Fruit fly (Drosophila melanogaster): ENCODE data around the gene CG5112.

Gene CG5112

dm6 chr3R:25517521-25517920, 26.3 kb downstream of the CG5112 start (continued):
- TF ChIP-seq Lpt (GFP tag; optimal IDR thresholded peaks at IDR 0.05) (no peak), Hr4 (GFP tag; optimal IDR thresholded peaks at IDR 0.05) (peak; percentile 17), CG6163 (GFP tag; IDR thresholded peaks at IDR 0.05) (no peak), CG9139 (GFP tag; optimal IDR thresholded peaks at IDR 0.05) (no peak), spab (GFP tag; optimal IDR thresholded peaks at IDR 0.05) (no peak)

dm6 chr3R:25518099-25518567, 26.9 kb downstream of the CG5112 start:
- TF ChIP-seq Hr4 (GFP tag; optimal IDR thresholded peaks at IDR 0.05) (no peak), CG31627 (GFP tag; optimal IDR thresholded peaks at IDR 0.05) (no peak), topi (GFP tag; optimal IDR thresholded peaks at IDR 0.05) (peak; percentile 21), CG15336 (GFP tag; IDR thresholded peaks at IDR 0.05) (peak; percentile 45; the same call in 1 of the 2 replicates), Eip75B (GFP tag; optimal IDR thresholded peaks at IDR 0.05) (no peak), vri (GFP tag; optimal IDR thresholded peaks at IDR 0.05) (peak; percentile 23), net (GFP tag; optimal IDR thresholded peaks at IDR 0.05) (peak; percentile 21), fd85E (GFP tag; optimal IDR thresholded peaks at IDR 0.05) (no peak), Met (GFP tag; optimal IDR thresholded peaks at IDR 0.05) (no peak), Hr39 (GFP tag; optimal IDR thresholded peaks at IDR 0.05) (no peak), OdsH (GFP tag; optimal IDR thresholded peaks at IDR 0.05) (no peak), eg (GFP tag; IDR thresholded peaks at IDR 0.05) (no peak), CG10631 (GFP tag; optimal IDR thresholded peaks at IDR 0.05) (no peak), CG3032 (tag; optimal IDR thresholded peaks at IDR 0.05) (no peak), CG7368 (GFP tag; optimal IDR thresholded peaks at IDR 0.05) (peak; percentile 11), ss (GFP tag; optimal IDR thresholded peaks at IDR 0.05) (peak; percentile 51 to 54), CG6854 (GFP tag; optimal IDR thresholded peaks at IDR 0.05) (peak; percentile 65), CG34406 (GFP tag; optimal IDR thresholded peaks at IDR 0.05) (no peak), svp (GFP tag) (no peak), Hr38 (GFP tag; optimal IDR thresholded peaks at IDR 0.05) (no peak), dac (GFP tag; optimal IDR thresholded peaks at IDR 0.05) (no peak), CG10669 (GFP tag; optimal IDR thresholded peaks at IDR 0.05) (no peak), CG8119 (GFP tag; IDR thresholded peaks at IDR 0.05) (peak; percentile 54; the same call in 2 of the 3 replicates), acj6 (GFP tag; optimal IDR thresholded peaks at IDR 0.05) (no peak), Ets96B (tag; optimal IDR thresholded peaks at IDR 0.05) (peak; percentile 14), achi (GFP tag; optimal IDR thresholded peaks at IDR 0.05) (no peak), pdm3 (GFP tag; optimal IDR thresholded peaks at IDR 0.05) (peak; percentile 3), cyc (GFP tag; optimal IDR thresholded peaks at IDR 0.05) (no peak), esn (GFP tag; optimal IDR thresholded peaks at IDR 0.05) (no peak), CG3919 (GFP tag; optimal IDR thresholded peaks at IDR 0.05) (no peak), CG8319 (GFP tag; optimal IDR thresholded peaks at IDR 0.05) (no peak), fd59A (GFP tag; optimal IDR thresholded peaks at IDR 0.05) (no peak), lz (GFP tag; optimal IDR thresholded peaks at IDR 0.05) (no peak), spab (GFP tag; optimal IDR thresholded peaks at IDR 0.05) (peak; percentile 37), CG6792 (GFP tag; optimal IDR thresholded peaks at IDR 0.05) (no peak), CG32006 (GFP tag; optimal IDR thresholded peaks at IDR 0.05) (no peak), Sox102F (GFP tag; optimal IDR thresholded peaks at IDR 0.05) (no peak), CG8632 (GFP tag; optimal IDR thresholded peaks at IDR 0.05) (no peak), Smox (GFP tag; optimal IDR thresholded peaks at IDR 0.05) (no peak), CG9139 (GFP tag; optimal IDR thresholded peaks at IDR 0.05) (peak; percentile 64), CG11762 (GFP tag; optimal IDR thresholded peaks at IDR 0.05; ENCODE audit: insufficient read depth) (no peak), CG11294 (GFP tag; IDR thresholded peaks at IDR 0.05) (no peak), Lpt (GFP tag; optimal IDR thresholded peaks at IDR 0.05) (no peak), Eip93F (GFP tag; optimal IDR thresholded peaks at IDR 0.05) (no peak), CG6808 (GFP tag; optimal IDR thresholded peaks at IDR 0.05) (peak; percentile 57), CG6276 (GFP tag; optimal IDR thresholded peaks at IDR 0.05) (peak; percentile 8), Sox14 (GFP tag; optimal IDR thresholded peaks at IDR 0.05) (no peak), CG16779 (tag; optimal IDR thresholded peaks at IDR 0.05) (peak; percentile 39), dsx (GFP tag; optimal IDR thresholded peaks at IDR 0.05; ENCODE audit: poor library complexity, severe bottlenecking) (peak; percentile 28)

All from whole organism, prepupa.